Fruit fly (Drosophila melanogaster): ENCODE measurements around the gene CG43394.
A peak's percentile ranks its signal among the peaks of the same experiment; 100 is the strongest.

Gene CG43394

DNA sequence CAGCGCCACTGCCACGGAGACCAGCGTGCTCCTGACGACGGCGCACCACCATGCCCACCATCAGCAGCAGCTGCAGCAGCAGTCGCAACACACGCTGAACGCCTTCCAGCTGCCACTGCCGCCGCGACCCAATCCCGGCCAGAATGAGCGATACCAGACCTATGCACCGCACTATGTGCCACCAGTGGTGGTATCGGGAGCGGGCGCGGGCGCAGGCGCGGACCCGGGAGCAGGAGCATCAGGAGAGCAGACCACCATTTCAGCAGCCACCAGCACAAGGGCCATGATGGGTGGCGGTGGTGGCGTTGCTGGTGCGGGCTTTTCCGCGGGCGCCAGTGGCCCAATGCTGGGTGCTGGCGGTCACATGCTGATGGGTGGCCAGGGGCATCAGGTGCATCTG lies 42.5 kb upstream of the CG43394 start:
- no peak for TF ChIP-seq CG11723 (GFP tag; optimal IDR thresholded peaks at IDR 0.05)
- TF ChIP-seq Hr39 (optimal IDR thresholded peaks at IDR 0.05) = peak; percentile 100
- TF ChIP-seq Trl (optimal IDR thresholded peaks at IDR 0.05) = peak; percentile 21 to 44
- TF ChIP-seq Trl (GFP tag; optimal IDR thresholded peaks at IDR 0.05) = no peak
- peak; percentile 76 for TF ChIP-seq Med (GFP tag)
- TF ChIP-seq CkIIα-i1 (GFP tag; IDR thresholded peaks at IDR 0.05) = 0 out of 2 replicates have a peak, but pooled peaks have one; percentile 21
- TF ChIP-seq CG8478 (optimal IDR thresholded peaks at IDR 0.05) = peak; percentile 85
- no peak for TF ChIP-seq CG9932 (GFP tag; IDR thresholded peaks at IDR 0.05)

DNA sequence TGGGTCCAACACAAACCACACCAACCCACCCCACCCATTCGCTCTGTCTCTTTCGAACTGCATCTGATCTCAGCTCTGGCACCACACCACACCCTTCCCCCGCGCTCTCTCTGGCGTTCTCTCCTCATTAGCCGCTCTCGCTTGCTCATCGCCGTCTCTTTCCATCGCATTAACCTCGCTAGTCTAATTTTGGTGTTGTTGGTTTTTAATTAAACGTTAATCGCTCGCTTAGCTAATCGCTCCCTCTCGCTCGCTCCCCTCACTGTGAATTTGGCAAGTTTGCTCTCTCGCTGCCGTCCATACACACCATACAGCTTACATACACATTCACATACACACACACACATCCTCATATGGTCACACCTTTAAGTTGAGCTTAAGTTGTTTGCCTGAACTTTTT lies 41.5 kb upstream of the CG43394 start:
- TF ChIP-seq ken (GFP tag; IDR thresholded peaks at IDR 0.05) (no peak), CG10321 (GFP tag; IDR thresholded peaks at IDR 0.05) (peak; percentile 75), aop (GFP tag; IDR thresholded peaks at IDR 0.05) (no peak), CG6272 (GFP tag; IDR thresholded peaks at IDR 0.05) (no peak), Trl (optimal IDR thresholded peaks at IDR 0.05) (peak; percentile 95 to 96), Trl (GFP tag; optimal IDR thresholded peaks at IDR 0.05) (no peak), CHES-1-like (GFP tag; optimal IDR thresholded peaks at IDR 0.05) (no peak), CG13287 (GFP tag; IDR thresholded peaks at IDR 0.05; ENCODE audit: partially characterized antibody) (peak; percentile 8; the same call in 1 of the 2 replicates), zen (tag; optimal IDR thresholded peaks at IDR 0.05) (no peak), Blimp-1 (GFP tag; optimal IDR thresholded peaks at IDR 0.05) (peak; percentile 45), rib (GFP tag; IDR thresholded peaks at IDR 0.05) (peak; percentile 60), CG5953 (GFP tag; IDR thresholded peaks at IDR 0.05) (no peak), schlank (tag; optimal IDR thresholded peaks at IDR 0.05) (no peak), Vsx1 (GFP tag; optimal IDR thresholded peaks at IDR 0.05) (peak; percentile 99), odd (GFP tag; optimal IDR thresholded peaks at IDR 0.05) (no peak), cg (GFP tag; optimal IDR thresholded peaks at IDR 0.05) (peak; percentile 79), Aef1 (GFP tag; IDR thresholded peaks at IDR 0.05) (peak; percentile 64; the same call in 2 of the 3 replicates), yki (optimal IDR thresholded peaks at IDR 0.05) (peak; percentile 49), CG2202 (tag; optimal IDR thresholded peaks at IDR 0.05) (no peak), slp2 (GFP tag; optimal IDR thresholded peaks at IDR 0.05) (no peak), Dbx (GFP tag; IDR thresholded peaks at IDR 0.05) (no peak), Fer1 (GFP tag; optimal IDR thresholded peaks at IDR 0.05) (peak; percentile 23), chinmo (GFP tag; IDR thresholded peaks at IDR 0.05; ENCODE audit: partially characterized antibody) (peak; percentile 95; the same call in 3 of the 4 replicates), Ets97D (GFP tag; optimal IDR thresholded peaks at IDR 0.05) (no peak), CG1647 (GFP tag; optimal IDR thresholded peaks at IDR 0.05) (no peak), MBD-R2 (GFP tag; IDR thresholded peaks at IDR 0.05) (0 out of 2 replicates have a peak, but pooled peaks have one; percentile 8), crol (GFP tag; IDR thresholded peaks at IDR 0.05) (peak; percentile 92), pita (GFP tag; optimal IDR thresholded peaks at IDR 0.05) (no peak), HLH3B (GFP tag; IDR thresholded peaks at IDR 0.05) (no peak), HmgD (GFP tag; optimal IDR thresholded peaks at IDR 0.05) (no peak), Hr78 (GFP tag; optimal IDR thresholded peaks at IDR 0.05) (peak in 1 of 2 experiments; percentile 79), CG11085 (GFP tag; IDR thresholded peaks at IDR 0.05) (no peak), CG4360 (GFP tag; IDR thresholded peaks at IDR 0.05) (peak; percentile 64), CG1832 (GFP tag; optimal IDR thresholded peaks at IDR 0.05) (peak; percentile 75), wek (GFP tag; optimal IDR thresholded peaks at IDR 0.05) (peak; percentile 5), da (GFP tag; optimal IDR thresholded peaks at IDR 0.05) (no peak), Atf6 (GFP tag; IDR thresholded peaks at IDR 0.05) (0 out of 2 replicates have a peak, but pooled peaks have one; percentile 21), pnt (GFP tag; optimal IDR thresholded peaks at IDR 0.05) (no peak), dmrt11E (tag; optimal IDR thresholded peaks at IDR 0.05) (no peak), CG9876 (GFP tag; optimal IDR thresholded peaks at IDR 0.05) (no peak), CG4730 (GFP tag; IDR thresholded peaks at IDR 0.05) (no peak), CG7271 (tag; optimal IDR thresholded peaks at IDR 0.05) (no peak), mld (GFP tag; IDR thresholded peaks at IDR 0.05; ENCODE audit: partially characterized antibody) (no peak), CG32532 (GFP tag; IDR thresholded peaks at IDR 0.05) (peak; percentile 8; the same call in 1 of the 2 replicates), grn (GFP tag; optimal IDR thresholded peaks at IDR 0.05) (no peak)

All from whole organism, embryonic.